Worm (Caenorhabditis elegans): Measurements from ENCODE around the gene sru-6.

Gene sru-6

ce11 chrIV:9533071-9533470 lies 42.7 kb downstream of the sru-6 start, which contains the start of gene F56H11.2:
Gene F56H11.2, minus strand, starts transcription at chrIV:9533171.
- TF ChIP-seq pha-4 (GFP tag; IDR thresholded peaks at IDR 0.05) (no peak), pha-4 (tag; optimal IDR thresholded peaks at IDR 0.05) (no peak), daf-16 (GFP tag; optimal IDR thresholded peaks at IDR 0.05) (no peak), daf-16 (tag; optimal IDR thresholded peaks at IDR 0.05) (peak; percentile 20)

DNA sequence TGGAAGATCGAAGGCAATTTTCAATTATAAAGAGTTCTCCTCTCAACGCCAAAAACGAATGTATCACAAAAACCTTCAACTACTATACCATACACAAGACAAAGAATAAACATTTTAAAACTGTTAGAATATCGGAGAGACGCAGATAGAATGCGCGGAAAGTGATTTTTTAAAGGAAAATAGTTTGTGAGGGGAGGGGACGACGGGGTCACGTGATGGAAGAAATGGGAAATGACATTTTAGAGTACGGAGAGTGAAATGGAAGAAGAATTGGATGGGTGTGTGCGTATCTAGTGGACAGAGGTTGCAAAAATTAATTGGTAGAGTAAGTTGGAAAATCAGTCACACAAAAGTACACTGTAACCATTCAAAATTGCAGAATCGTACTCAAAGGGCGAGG lies 43.9 kb downstream of the sru-6 start:
- TF ChIP-seq cey-2 (tag; optimal IDR thresholded peaks at IDR 0.05; ENCODE audit: borderline replicate concordance, insufficient read depth) (no peak), ceh-32 (tag; optimal IDR thresholded peaks at IDR 0.05; ENCODE audit: poor library complexity) (no peak), mes-2 (tag; optimal IDR thresholded peaks at IDR 0.05; ENCODE audit: poor library complexity, severe bottlenecking) (no peak), hif-1 (tag; optimal IDR thresholded peaks at IDR 0.05) (no peak), snpc-4 (tag; optimal IDR thresholded peaks at IDR 0.05) (no peak), nhr-77 (tag; optimal IDR thresholded peaks at IDR 0.05) (peak; percentile 21), hlh-11 (tag; optimal IDR thresholded peaks at IDR 0.05) (peak; percentile 32), R02D3.7 (tag; optimal IDR thresholded peaks at IDR 0.05) (no peak), mep-1 (tag; optimal IDR thresholded peaks at IDR 0.05) (peak; percentile 58), spr-3 (GFP tag; optimal IDR thresholded peaks at IDR 0.05) (no peak), dmd-6 (GFP tag; IDR thresholded peaks at IDR 0.05) (no peak), ces-1 (GFP tag; optimal IDR thresholded peaks at IDR 0.05) (no peak), nhr-28 (tag; optimal IDR thresholded peaks at IDR 0.05) (peak; percentile 59), mxl-3 (GFP tag; optimal IDR thresholded peaks at IDR 0.05) (peak; percentile 10), spr-1 (tag; optimal IDR thresholded peaks at IDR 0.05) (no peak), lin-38 (GFP tag; IDR thresholded peaks at IDR 0.05) (no peak), T20F7.1 (GFP tag; optimal IDR thresholded peaks at IDR 0.05) (no peak), dve-1 (tag; optimal IDR thresholded peaks at IDR 0.05; ENCODE audit: insufficient read depth) (peak; percentile 63), nhr-10 (tag; optimal IDR thresholded peaks at IDR 0.05) (no peak), skn-1 (tag; optimal IDR thresholded peaks at IDR 0.05) (no peak), aly-2 (tag; optimal IDR thresholded peaks at IDR 0.05) (no peak), nhr-25 (tag; optimal IDR thresholded peaks at IDR 0.05; ENCODE audit: borderline replicate concordance, insufficient read depth) (peak; percentile 49), unc-62 (GFP tag; optimal IDR thresholded peaks at IDR 0.05 in 1 of 2) (peak in 1 of 2 experiments; percentile 93), unc-62 (tag; optimal IDR thresholded peaks at IDR 0.05) (no peak), hlh-30 (tag; optimal IDR thresholded peaks at IDR 0.05; ENCODE audit: insufficient read depth) (peak; percentile 89), nhr-6 (tag; optimal IDR thresholded peaks at IDR 0.05) (no peak)

- no peak for TF ChIP-seq gei-8 (GFP tag; optimal IDR thresholded peaks at IDR 0.05)
- peak; percentile 37 for TF ChIP-seq hlh-11 (tag; optimal IDR thresholded peaks at IDR 0.05)
- peak; percentile 63 for TF ChIP-seq hlh-30 (tag; optimal IDR thresholded peaks at IDR 0.05; ENCODE audit: insufficient read depth)
- peak in 1 of 2 experiments; percentile 19 for TF ChIP-seq mdl-1 (tag; optimal IDR thresholded peaks at IDR 0.05)
- peak; percentile 88 for TF ChIP-seq aha-1 (tag)
- peak; percentile 21; the same call in 1 of the 2 replicates for TF ChIP-seq dmd-6 (GFP tag; IDR thresholded peaks at IDR 0.05)
- TF ChIP-seq dve-1 (tag; optimal IDR thresholded peaks at IDR 0.05; ENCODE audit: insufficient read depth), result peak; percentile 22
- no peak for TF ChIP-seq nhr-48 (tag; optimal IDR thresholded peaks at IDR 0.05)
- peak; percentile 63 for TF ChIP-seq nhr-28 (tag; optimal IDR thresholded peaks at IDR 0.05)
- no peak for TF ChIP-seq tra-1 (GFP tag; IDR thresholded peaks at IDR 0.05)
Observed at ce11 chrIV:9535105-9535504, 44.7 kb downstream of the sru-6 start.

DNA sequence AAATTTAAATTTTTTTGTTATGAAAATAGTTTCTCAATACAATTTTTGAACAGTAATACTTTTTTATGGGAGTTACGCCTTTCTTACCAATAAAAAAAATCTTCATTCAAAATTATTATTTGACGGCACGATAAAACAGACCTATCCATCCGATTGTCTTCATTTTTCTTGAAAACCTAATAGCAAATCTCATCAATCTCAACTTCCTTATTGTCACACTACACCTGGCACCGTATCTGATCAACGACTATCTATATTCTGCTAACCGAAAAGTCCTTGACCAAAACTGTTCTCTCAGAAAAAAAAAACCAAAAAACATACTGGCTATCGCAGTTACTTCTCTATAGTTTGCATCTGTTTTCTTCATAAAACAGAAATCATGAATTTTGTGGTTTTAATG lies 45.7 kb downstream of the sru-6 start:
- TF ChIP-seq fos-1 (tag; optimal IDR thresholded peaks at IDR 0.05) (no peak), unc-62 (GFP tag; optimal IDR thresholded peaks at IDR 0.05 in 1 of 2) (peak in 1 of 2 experiments; percentile 97), unc-62 (tag; optimal IDR thresholded peaks at IDR 0.05) (no peak), aha-1 (tag) (peak; percentile 89)

All from whole organism, L4 larva.